Fruit fly (Drosophila melanogaster): Measurements from ENCODE around the gene alpha-Man-IIa.

Gene alpha-Man-IIa

dm6 chr3R:9401127-9401603, 11.2 kb upstream of the alpha-Man-IIa start, which contains the start of the genes RpL34b and CG8132 (continued):
- peak; percentile 86 for TF ChIP-seq ap (GFP tag; IDR thresholded peaks at IDR 0.05)
- peak; percentile 96 for TF ChIP-seq CG13775 (GFP tag; optimal IDR thresholded peaks at IDR 0.05)
- peak; percentile 92 for TF ChIP-seq ara (GFP tag; IDR thresholded peaks at IDR 0.05)
- peak; percentile 88 for TF ChIP-seq CG3065 (GFP tag; optimal IDR thresholded peaks at IDR 0.05)
- TF ChIP-seq peb (GFP tag; IDR thresholded peaks at IDR 0.05), result peak; percentile 90
- TF ChIP-seq CG10979 (tag; optimal IDR thresholded peaks at IDR 0.05), result peak; percentile 89
- TF ChIP-seq Optix (GFP tag; IDR thresholded peaks at IDR 0.05), result peak; percentile 86
- peak; percentile 94 for TF ChIP-seq klu (GFP tag; IDR thresholded peaks at IDR 0.05)
- peak; percentile 89 for TF ChIP-seq dati (GFP tag; IDR thresholded peaks at IDR 0.05)
- peak; percentile 95 for TF ChIP-seq Usf (GFP tag; optimal IDR thresholded peaks at IDR 0.05)
- no peak for TF ChIP-seq D (optimal IDR thresholded peaks at IDR 0.05)
- TF ChIP-seq D (GFP tag; optimal IDR thresholded peaks at IDR 0.05), result peak; percentile 83
- TF ChIP-seq usp (GFP tag; optimal IDR thresholded peaks at IDR 0.05), result no peak
- peak; percentile 94 for TF ChIP-seq seq (GFP tag; IDR thresholded peaks at IDR 0.05)
- TF ChIP-seq tll (GFP tag; optimal IDR thresholded peaks at IDR 0.05), result peak in 1 of 2 experiments; percentile 58
- peak; percentile 95 for TF ChIP-seq CG14441 (GFP tag; IDR thresholded peaks at IDR 0.05)
- peak; percentile 59 for TF ChIP-seq CG9797 (GFP tag; optimal IDR thresholded peaks at IDR 0.05)
- TF ChIP-seq lilli (GFP tag; optimal IDR thresholded peaks at IDR 0.05), result peak; percentile 97
- peak; percentile 99 for TF ChIP-seq Ets97D (GFP tag; optimal IDR thresholded peaks at IDR 0.05)
- no peak for TF ChIP-seq pita (GFP tag; optimal IDR thresholded peaks at IDR 0.05)
- TF ChIP-seq Meics (GFP tag; optimal IDR thresholded peaks at IDR 0.05), result peak; percentile 96
- TF ChIP-seq shn (GFP tag; optimal IDR thresholded peaks at IDR 0.05), result peak; percentile 97
- TF ChIP-seq otp (GFP tag; IDR thresholded peaks at IDR 0.05), result peak; percentile 94
- no peak for TF ChIP-seq hbn (GFP tag; IDR thresholded peaks at IDR 0.05; ENCODE audit: partially characterized antibody)
- TF ChIP-seq CG17802 (tag; optimal IDR thresholded peaks at IDR 0.05), result peak; percentile 87
- peak; percentile 95 for TF ChIP-seq CG15269 (tag; optimal IDR thresholded peaks at IDR 0.05)
- TF ChIP-seq Dek (tag; optimal IDR thresholded peaks at IDR 0.05), result peak; percentile 96
- peak; percentile 98 for TF ChIP-seq HmgZ (tag; optimal IDR thresholded peaks at IDR 0.05)
- peak; percentile 96 for TF ChIP-seq CG9727 (GFP tag; optimal IDR thresholded peaks at IDR 0.05)
- peak; percentile 88 for TF ChIP-seq corto (GFP tag; optimal IDR thresholded peaks at IDR 0.05)
- TF ChIP-seq Aef1 (GFP tag; IDR thresholded peaks at IDR 0.05), result peak; percentile 97
- peak; percentile 47 to 93 for TF ChIP-seq bsh (GFP tag; optimal IDR thresholded peaks at IDR 0.05)
- peak; percentile 93 for TF ChIP-seq Awh (GFP tag; IDR thresholded peaks at IDR 0.05)
- no peak for TF ChIP-seq vnd (GFP tag; IDR thresholded peaks at IDR 0.05; ENCODE audit: partially characterized antibody)
- peak; percentile 94 for TF ChIP-seq Sox102F (GFP tag; optimal IDR thresholded peaks at IDR 0.05)
- peak; percentile 79 for TF ChIP-seq Adf1 (GFP tag; IDR thresholded peaks at IDR 0.05)
- peak; percentile 93 for TF ChIP-seq CG6813 (GFP tag; optimal IDR thresholded peaks at IDR 0.05)
- TF ChIP-seq zen (tag; optimal IDR thresholded peaks at IDR 0.05), result peak; percentile 91
- TF ChIP-seq Hmr (GFP tag; optimal IDR thresholded peaks at IDR 0.05), result peak; percentile 98
- TF ChIP-seq H15 (GFP tag; IDR thresholded peaks at IDR 0.05), result peak; percentile 94
- peak; percentile 92 for TF ChIP-seq CG15011 (GFP tag; optimal IDR thresholded peaks at IDR 0.05)
- peak; percentile 71 for TF ChIP-seq CG6654 (GFP tag; optimal IDR thresholded peaks at IDR 0.05)
- TF ChIP-seq cato (GFP tag; optimal IDR thresholded peaks at IDR 0.05; ENCODE audit: borderline replicate concordance), result peak; percentile 82
- TF ChIP-seq abd-A (tag; optimal IDR thresholded peaks at IDR 0.05), result no peak
- peak; percentile 98 for TF ChIP-seq CG2120 (GFP tag; optimal IDR thresholded peaks at IDR 0.05)
- peak; percentile 97 for TF ChIP-seq HLH54F (GFP tag; optimal IDR thresholded peaks at IDR 0.05)
- no peak for TF ChIP-seq h (optimal IDR thresholded peaks at IDR 0.05)
- TF ChIP-seq CG34376 (GFP tag; optimal IDR thresholded peaks at IDR 0.05), result peak; percentile 99
- peak; percentile 98 for TF ChIP-seq ken (GFP tag; IDR thresholded peaks at IDR 0.05)
- peak; percentile 88 for TF ChIP-seq Poxn (GFP tag; IDR thresholded peaks at IDR 0.05)
- peak; percentile 95 for TF ChIP-seq disco-r (GFP tag; optimal IDR thresholded peaks at IDR 0.05)
